Worm (Caenorhabditis elegans): ENCODE data around the gene C15B12.8.

DNA sequence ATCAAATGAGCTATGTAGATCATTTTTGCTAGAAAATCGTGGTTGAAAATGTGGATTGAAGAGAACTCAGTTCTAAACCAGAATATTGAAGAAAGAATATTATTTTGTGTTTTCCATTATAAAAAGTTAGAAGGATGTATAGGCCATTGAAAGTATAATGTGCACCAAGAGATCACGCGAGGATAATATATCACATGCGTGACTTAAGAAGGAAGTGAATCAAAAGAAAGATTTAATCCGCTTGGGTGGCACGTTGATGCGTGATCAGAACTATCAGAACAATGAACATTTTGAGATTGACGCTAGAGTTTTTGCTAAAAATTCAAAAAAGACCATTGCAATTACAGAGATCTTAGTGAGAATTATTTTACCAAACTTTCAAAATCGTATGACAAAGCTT is 38.3 kb upstream of the C15B12.8 start:
- TF ChIP-seq aly-1 (tag; optimal IDR thresholded peaks at IDR 0.05) (no peak), ama-1 (optimal IDR thresholded peaks at IDR 0.05) (no peak), ceh-13 (GFP tag; optimal IDR thresholded peaks at IDR 0.05) (no peak), tbx-11 (GFP tag; IDR thresholded peaks at IDR 0.05) (no peak), hmg-4 (GFP tag; optimal IDR thresholded peaks at IDR 0.05) (no peak), flt-1 (GFP tag; IDR thresholded peaks at IDR 0.05) (no peak), B0310.2 (tag; optimal IDR thresholded peaks at IDR 0.05) (no peak), hnd-1 (tag; optimal IDR thresholded peaks at IDR 0.05) (no peak), F13C5.2 (tag; optimal IDR thresholded peaks at IDR 0.05) (no peak), sea-1 (GFP tag; conservative IDR thresholded peaks at IDR 0.05) (no peak), tra-4 (tag; optimal IDR thresholded peaks at IDR 0.05) (no peak), pes-1 (GFP tag; IDR thresholded peaks at IDR 0.05) (no peak)

All from whole organism, early embryonic.